Fruit fly (Drosophila melanogaster): ENCODE data around the gene wrm1.

The wrm1 gene

DNA sequence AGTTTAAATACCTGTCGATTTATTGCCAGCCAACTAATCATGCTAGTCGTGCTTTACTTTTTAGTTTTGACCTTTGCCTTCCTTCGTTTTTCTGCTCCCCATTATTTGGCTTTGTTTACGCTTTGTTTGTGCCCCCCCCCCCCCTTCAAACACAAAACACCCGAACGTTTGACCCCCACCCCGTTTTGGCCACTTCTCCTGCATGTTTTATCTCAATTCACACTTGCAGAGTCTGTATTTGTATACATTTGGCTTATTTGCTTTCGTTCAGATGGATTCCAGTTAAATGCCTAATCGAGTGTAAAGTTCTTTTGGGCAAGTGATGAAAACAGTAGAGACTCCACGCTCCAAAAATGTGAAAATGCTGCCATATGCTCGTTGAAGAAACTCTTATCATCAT, 14.3 kb upstream of the wrm1 start:
- TF ChIP-seq Aef1 (GFP tag; IDR thresholded peaks at IDR 0.05): no peak
- TF ChIP-seq Asciz (GFP tag; optimal IDR thresholded peaks at IDR 0.05): peak; percentile 4
- peak; percentile 19 for TF ChIP-seq CG15514 (GFP tag; optimal IDR thresholded peaks at IDR 0.05)
- TF ChIP-seq CG10543 (GFP tag; optimal IDR thresholded peaks at IDR 0.05): peak; percentile 40
- TF ChIP-seq tll (GFP tag; optimal IDR thresholded peaks at IDR 0.05): no peak
- TF ChIP-seq Meics (GFP tag; optimal IDR thresholded peaks at IDR 0.05): peak; percentile 16
- TF ChIP-seq sens (GFP tag): peak; percentile 12
- TF ChIP-seq luna (GFP tag; optimal IDR thresholded peaks at IDR 0.05): no peak
- peak; percentile 4 for TF ChIP-seq Nf-YC (tag; optimal IDR thresholded peaks at IDR 0.05)
- TF ChIP-seq CG6813 (GFP tag; optimal IDR thresholded peaks at IDR 0.05): peak; percentile 23
- peak; percentile 10 for TF ChIP-seq HHEX (GFP tag; optimal IDR thresholded peaks at IDR 0.05)
- TF ChIP-seq lab (GFP tag; optimal IDR thresholded peaks at IDR 0.05): peak; percentile 57
- TF ChIP-seq CG14667 (GFP tag; IDR thresholded peaks at IDR 0.05): no peak
- TF ChIP-seq Fer1 (GFP tag; optimal IDR thresholded peaks at IDR 0.05): peak; percentile 7
- peak; percentile 18 for TF ChIP-seq CG1233 (GFP tag; optimal IDR thresholded peaks at IDR 0.05)
- TF ChIP-seq Rfx (GFP tag; IDR thresholded peaks at IDR 0.05): peak; percentile 41; the same call in 1 of the 2 replicates
- peak; percentile 21 for TF ChIP-seq cwo (GFP tag; optimal IDR thresholded peaks at IDR 0.05)
- peak; percentile 46; the same call in 1 of the 2 replicates for TF ChIP-seq stc (GFP tag; IDR thresholded peaks at IDR 0.05)
- TF ChIP-seq CG12071 (GFP tag; optimal IDR thresholded peaks at IDR 0.05): peak; percentile 32
- peak; percentile 16 for TF ChIP-seq mirr (GFP tag; optimal IDR thresholded peaks at IDR 0.05)
- peak; percentile 37 for TF ChIP-seq sd (tag; optimal IDR thresholded peaks at IDR 0.05)
- TF ChIP-seq crol (GFP tag; IDR thresholded peaks at IDR 0.05): peak; percentile 82
- TF ChIP-seq CG12299 (tag; optimal IDR thresholded peaks at IDR 0.05): no peak
- peak; percentile 13 for TF ChIP-seq sug (tag; optimal IDR thresholded peaks at IDR 0.05)
- TF ChIP-seq CG31388 (GFP tag; optimal IDR thresholded peaks at IDR 0.05): no peak
- no peak for TF ChIP-seq grau (tag; optimal IDR thresholded peaks at IDR 0.05)
- peak; percentile 9 for TF ChIP-seq CG9727 (GFP tag; optimal IDR thresholded peaks at IDR 0.05)
- peak; percentile 27 for TF ChIP-seq CG12769 (tag; optimal IDR thresholded peaks at IDR 0.05)
- TF ChIP-seq twi (tag; optimal IDR thresholded peaks at IDR 0.05): peak; percentile 21
- peak; percentile 19 for TF ChIP-seq kah (GFP tag; optimal IDR thresholded peaks at IDR 0.05)
- peak; percentile 22 for TF ChIP-seq CG2678 (tag; optimal IDR thresholded peaks at IDR 0.05)
- no peak for TF ChIP-seq CG15601 (tag; optimal IDR thresholded peaks at IDR 0.05)
- no peak for TF ChIP-seq Xrp1 (GFP tag; IDR thresholded peaks at IDR 0.05)
- peak in 1 of 2 experiments; percentile 70 for TF ChIP-seq Hr78 (GFP tag; optimal IDR thresholded peaks at IDR 0.05)
- peak; percentile 56 for TF ChIP-seq org-1 (GFP tag; optimal IDR thresholded peaks at IDR 0.05)
- TF ChIP-seq CG3995 (GFP tag; optimal IDR thresholded peaks at IDR 0.05): no peak
- peak; percentile 0 for TF ChIP-seq CG13894 (tag; optimal IDR thresholded peaks at IDR 0.05)
- TF ChIP-seq exex (tag; optimal IDR thresholded peaks at IDR 0.05): peak; percentile 34
- TF ChIP-seq chinmo (GFP tag; IDR thresholded peaks at IDR 0.05; ENCODE audit: partially characterized antibody): 0 out of 4 replicates have a peak, but pooled peaks have one; percentile 33
- peak; percentile 47 for TF ChIP-seq Hand (GFP tag; optimal IDR thresholded peaks at IDR 0.05)
- TF ChIP-seq bab2 (GFP tag; optimal IDR thresholded peaks at IDR 0.05): no peak
- no peak for TF ChIP-seq Scr (GFP tag; IDR thresholded peaks at IDR 0.05; ENCODE audit: partially characterized antibody)
- TF ChIP-seq CG34376 (GFP tag; optimal IDR thresholded peaks at IDR 0.05): peak; percentile 15
- no peak for TF ChIP-seq CG15011 (GFP tag; optimal IDR thresholded peaks at IDR 0.05)
- TF ChIP-seq klu (GFP tag; IDR thresholded peaks at IDR 0.05): no peak
- TF ChIP-seq CG8290 (GFP tag; optimal IDR thresholded peaks at IDR 0.05): no peak
- peak in 1 of 2 experiments; percentile 32 for TF ChIP-seq CG8290 (tag; optimal IDR thresholded peaks at IDR 0.05)
- TF ChIP-seq eve (GFP tag; optimal IDR thresholded peaks at IDR 0.05): no peak
- TF ChIP-seq CG8281 (tag; optimal IDR thresholded peaks at IDR 0.05): no peak
- TF ChIP-seq CG7987 (GFP tag; optimal IDR thresholded peaks at IDR 0.05): peak; percentile 27

Data from whole organism, embryonic.